Fruit fly (Drosophila melanogaster) whole organism, pupa: ENCODE measurements around the gene Notum.

ENCODE experiments used
- CG10348 ChIP-seq: fragments of 200-800 bp; sonication (Bioruptor generic); IDR thresholded peaks from 2 replicates; pipeline ENCODE4 v1.3.6; 2022; ENCODE audit warnings: missing biosample characterization, missing genetic modification characterization
- CG12605 ChIP-seq: fragments of 200-800 bp; sonication (Bioruptor generic); IDR thresholded peaks from 2 replicates; pipeline ENCODE4 v1.3.6; 2022; ENCODE audit warnings: missing biosample characterization, missing genetic modification characterization
- CG13204 ChIP-seq: fragments of 200-800 bp; sonication (Bioruptor generic); optimal IDR thresholded peaks from 2 replicates; lab custom pipeline; 2018; ENCODE audit warnings: missing biosample characterization, mild to moderate bottlenecking, missing genetic modification characterization, moderate library complexity
- CG14655 ChIP-seq: fragments of 200-800 bp; sonication (Bioruptor generic); optimal IDR thresholded peaks from 3 replicates; lab custom pipeline; 2017; ENCODE audit warnings: mild to moderate bottlenecking, missing biosample characterization, missing genetic modification reagents, missing genetic modification characterization
- CG15710 ChIP-seq: fragments of 200-800 bp; sonication (Bioruptor generic); optimal IDR thresholded peaks from 2 replicates; lab custom pipeline; 2018; ENCODE audit warnings: missing biosample characterization, mild to moderate bottlenecking, missing genetic modification characterization, moderate library complexity
- CG17806 ChIP-seq: fragments of 200-800 bp; sonication (Bioruptor generic); optimal IDR thresholded peaks from 2 replicates; lab custom pipeline; 2018; ENCODE audit warnings: missing biosample characterization, mild to moderate bottlenecking, missing genetic modification characterization, moderate library complexity
- CG32121 ChIP-seq: fragments of 200-800 bp; sonication (Bioruptor generic); IDR thresholded peaks from 2 replicates; pipeline ENCODE4 v1.3.6; 2022; ENCODE audit warnings: missing biosample characterization, missing genetic modification characterization
- CG34367 ChIP-seq: fragments of 200-800 bp; sonication (Bioruptor generic); optimal IDR thresholded peaks from 2 replicates; lab custom pipeline; 2018; ENCODE audit warnings: missing biosample characterization, mild to moderate bottlenecking, missing genetic modification characterization
- CG4496 ChIP-seq: fragments of 200-800 bp; sonication (Bioruptor generic); IDR thresholded peaks from 3 replicates; pipeline ENCODE4 v1.3.6; 2022; ENCODE audit warnings: missing biosample characterization, missing genetic modification characterization
- CG8159 ChIP-seq: fragments of 200-800 bp; sonication (Bioruptor generic); optimal IDR thresholded peaks from 3 replicates; lab custom pipeline; 2018; ENCODE audit warnings: missing biosample characterization, mild to moderate bottlenecking, missing genetic modification characterization, moderate library complexity
- CG8301 ChIP-seq: fragments of 200-800 bp; sonication (Bioruptor generic); optimal IDR thresholded peaks from 2 replicates; lab custom pipeline; 2018; ENCODE audit warnings: missing biosample characterization, mild to moderate bottlenecking, missing genetic modification characterization
- CG9948 ChIP-seq: fragments of 200-800 bp; sonication (Bioruptor generic); optimal IDR thresholded peaks from 2 replicates; lab custom pipeline; 2018; ENCODE audit warnings: missing biosample characterization, mild to moderate bottlenecking, missing genetic modification characterization, moderate library complexity
- D1 ChIP-seq: fragments of 200-800 bp; sonication (Bioruptor generic); optimal IDR thresholded peaks from 2 replicates; lab custom pipeline; 2018; ENCODE audit warnings: missing biosample characterization, mild to moderate bottlenecking, missing genetic modification characterization, moderate library complexity
- EcR ChIP-seq: fragments of 200-800 bp; sonication (Bioruptor generic); optimal IDR thresholded peaks from 3 replicates; lab custom pipeline; 2019; ENCODE audit warnings: missing biosample characterization, missing genetic modification characterization, mild to moderate bottlenecking, moderate library complexity, missing genetic modification reagents
- Ets98B ChIP-seq: fragments of 200-800 bp; sonication (Bioruptor generic); IDR thresholded peaks from 2 replicates; pipeline ENCODE4 v1.3.6; 2022; ENCODE audit warnings: missing biosample characterization, missing genetic modification characterization
- Pif1A ChIP-seq: fragments of 200-800 bp; sonication (Bioruptor generic); optimal IDR thresholded peaks from 3 replicates; lab custom pipeline; 2016; ENCODE audit warnings: missing biosample characterization, missing genetic modification characterization
- Pif1B ChIP-seq: fragments of 200-800 bp; sonication (Bioruptor generic); optimal IDR thresholded peaks from 3 replicates; lab custom pipeline; 2016; ENCODE audit warnings: missing biosample characterization, missing genetic modification characterization
- Snoo ChIP-seq: fragments of 200-800 bp; sonication (Bioruptor generic); optimal IDR thresholded peaks from 3 replicates; lab custom pipeline; 2017; ENCODE audit warnings: missing biosample characterization, mild to moderate bottlenecking, missing genetic modification characterization, inconsistent platforms
- fd96Ca ChIP-seq: fragments of 200-800 bp; sonication (Bioruptor generic); IDR thresholded peaks from 3 replicates; pipeline ENCODE4 v1.3.6; 2022; ENCODE audit warnings: missing biosample characterization, missing genetic modification characterization
- gl ChIP-seq: fragments of 200-800 bp; sonication (Bioruptor generic); optimal IDR thresholded peaks from 2 replicates; lab custom pipeline; 2018; ENCODE audit warnings: missing biosample characterization, mild to moderate bottlenecking, missing genetic modification characterization
- rn ChIP-seq: fragments of 200-800 bp; sonication (Bioruptor generic); IDR thresholded peaks from 2 replicates; pipeline ENCODE4 v1.3.6; 2022; ENCODE audit warnings: missing biosample characterization, missing genetic modification characterization

The Notum gene

DNA sequence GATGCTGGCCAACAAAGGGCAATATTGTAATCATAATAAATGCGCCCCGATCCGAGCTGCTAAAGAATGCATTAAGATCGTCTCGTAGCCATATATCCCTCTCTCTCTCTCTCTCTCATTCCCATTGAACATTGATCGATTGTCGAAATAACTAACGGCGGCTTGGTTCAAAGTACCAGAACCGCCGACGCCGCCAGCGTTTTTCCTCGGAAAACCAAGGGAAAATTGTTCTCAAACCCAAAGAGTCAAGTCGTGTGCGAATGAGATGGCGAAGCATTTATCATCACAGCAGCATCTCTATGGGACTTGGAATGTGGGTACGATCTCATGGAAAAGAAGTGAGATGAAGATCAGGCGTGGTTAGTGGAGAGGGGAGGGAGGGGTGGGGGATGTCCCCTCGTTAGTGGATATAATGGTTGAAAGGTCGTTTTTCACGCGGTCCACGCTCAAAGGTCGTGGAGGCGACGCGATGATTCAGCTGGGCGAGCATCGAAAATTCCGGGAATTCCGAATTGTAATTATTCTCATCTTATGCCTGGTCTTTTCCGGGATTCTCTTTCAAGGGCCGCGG, 20.6 kb downstream of the Notum start:
- no peak for TF ChIP-seq CG34367 (tag; lab: Kevin White, UChicago)
- TF ChIP-seq Ets98B (GFP tag; lab: Robert Waterston, UW), result no peak
- TF ChIP-seq EcR, result no peak
- no peak for TF ChIP-seq CG14655
- TF ChIP-seq CG13204 (GFP tag; lab: Kevin White, UChicago), result no peak
- no peak for TF ChIP-seq Pif1B (GFP tag; lab: Kevin White, UChicago)
- no peak for TF ChIP-seq Pif1A (GFP tag; lab: Kevin White, UChicago)
- no peak for TF ChIP-seq CG4496 (GFP tag; lab: Robert Waterston, UW)
- no peak for TF ChIP-seq CG15710 (tag; lab: Kevin White, UChicago)
- no peak for TF ChIP-seq Snoo (tag; lab: Kevin White, UChicago)
- no peak for TF ChIP-seq rn
- no peak for TF ChIP-seq CG9948
- no peak for TF ChIP-seq D1 (tag; lab: Kevin White, UChicago)
- TF ChIP-seq fd96Ca (GFP tag; lab: Robert Waterston, UW), result no peak

DNA sequence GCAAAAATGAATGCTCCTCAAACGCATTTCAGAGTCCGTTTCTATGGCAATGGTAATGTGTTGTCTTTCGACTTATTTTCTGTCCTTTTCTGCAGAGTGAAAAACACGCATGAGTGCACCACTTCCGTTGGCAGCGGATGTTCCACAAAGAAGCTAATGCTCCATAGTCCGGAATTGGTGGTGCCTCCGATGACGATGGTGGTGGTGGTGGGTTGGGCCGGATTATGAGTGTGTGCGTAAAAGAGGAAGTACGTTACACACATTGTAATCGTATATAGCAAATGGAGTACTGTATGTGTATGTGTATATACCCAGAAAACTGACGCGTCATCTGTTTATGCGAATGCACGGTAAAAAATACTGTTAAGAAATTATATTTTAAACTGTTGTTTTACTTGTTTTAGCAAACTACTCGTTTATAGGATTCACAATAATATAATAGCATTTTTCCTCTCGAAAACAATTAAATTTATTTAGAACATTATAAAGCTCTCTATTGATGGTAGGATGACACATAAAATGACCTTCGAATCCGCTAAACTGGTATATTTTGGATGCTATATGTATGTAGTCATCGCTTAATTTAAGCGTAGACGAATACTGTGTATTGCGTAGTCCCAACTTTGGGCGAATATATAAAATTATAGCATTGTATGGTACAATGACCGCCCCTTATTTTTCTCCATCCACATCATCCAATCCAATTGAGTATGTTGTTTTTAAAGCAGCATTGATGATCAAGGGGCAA, 22.0 kb downstream of the Notum start:
- TF ChIP-seq CG12605 (GFP tag; lab: Robert Waterston, UW) (peak; percentile 11; the same call in 1 of the 2 replicates), CG14655 (no peak), EcR (no peak), CG34367 (tag; lab: Kevin White, UChicago) (no peak), CG4496 (GFP tag; lab: Robert Waterston, UW) (peak; percentile 33; the same call in 2 of the 3 replicates), fd96Ca (GFP tag; lab: Robert Waterston, UW) (peak; percentile 39; the same call in 1 of the 3 replicates), CG17806 (tag; lab: Kevin White, UChicago) (peak; percentile 44), CG9948 (no peak), gl (tag; lab: Kevin White, UChicago) (peak; percentile 41), Pif1A (GFP tag; lab: Kevin White, UChicago) (no peak), CG32121 (GFP tag; lab: Robert Waterston, UW) (peak; percentile 34), CG8159 (tag; lab: Kevin White, UChicago) (peak; percentile 66), Pif1B (GFP tag; lab: Kevin White, UChicago) (no peak), D1 (tag; lab: Kevin White, UChicago) (no peak), CG10348 (GFP tag; lab: Robert Waterston, UW) (no peak), Ets98B (GFP tag; lab: Robert Waterston, UW) (peak; percentile 12; the same call in 1 of the 2 replicates), CG8301 (tag; lab: Kevin White, UChicago) (no peak), rn (no peak), Snoo (tag; lab: Kevin White, UChicago) (no peak), CG15710 (tag; lab: Kevin White, UChicago) (peak; percentile 25), CG13204 (GFP tag; lab: Kevin White, UChicago) (no peak)

DNA sequence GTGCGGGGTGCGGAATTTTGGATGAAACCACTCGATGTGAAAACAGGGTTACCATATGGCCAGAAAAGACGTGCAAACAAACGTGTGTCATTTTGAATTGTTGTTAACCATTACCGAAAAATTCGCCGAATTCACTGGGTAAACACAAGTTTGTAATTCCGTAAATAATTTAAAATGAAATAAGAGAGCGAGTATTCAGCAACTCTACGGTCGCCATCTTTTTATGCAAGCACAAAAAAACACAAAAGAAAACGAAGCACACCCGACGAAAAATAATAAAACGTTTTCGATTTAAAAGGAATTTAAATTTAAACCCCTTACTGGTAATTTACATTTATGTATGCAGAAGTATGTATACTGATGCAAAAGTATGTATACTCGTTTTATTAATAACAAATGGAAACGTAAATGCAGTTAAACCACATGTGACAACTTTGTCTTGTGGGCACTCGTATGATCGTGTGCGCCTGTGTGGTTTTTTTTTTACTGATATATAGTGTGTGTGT, 22.6 kb downstream of the Notum start:
- TF ChIP-seq Pif1A (GFP tag; lab: Kevin White, UChicago), result peak; percentile 97
- TF ChIP-seq fd96Ca (GFP tag; lab: Robert Waterston, UW), result peak; percentile 94
- peak; percentile 96 for TF ChIP-seq Ets98B (GFP tag; lab: Robert Waterston, UW)
- TF ChIP-seq gl (tag; lab: Kevin White, UChicago), result peak; percentile 92
- peak; percentile 94 for TF ChIP-seq CG8159 (tag; lab: Kevin White, UChicago)
- TF ChIP-seq CG15710 (tag; lab: Kevin White, UChicago), result peak; percentile 95
- TF ChIP-seq CG4496 (GFP tag; lab: Robert Waterston, UW), result peak; percentile 97
- TF ChIP-seq rn, result peak; percentile 84
- TF ChIP-seq CG14655, result peak; percentile 91
- peak; percentile 64 for TF ChIP-seq CG13204 (GFP tag; lab: Kevin White, UChicago)
- peak; percentile 95 for TF ChIP-seq Pif1B (GFP tag; lab: Kevin White, UChicago)
- peak; percentile 94 for TF ChIP-seq CG17806 (tag; lab: Kevin White, UChicago)
- peak; percentile 95 for TF ChIP-seq CG34367 (tag; lab: Kevin White, UChicago)
- peak; percentile 97 for TF ChIP-seq CG12605 (GFP tag; lab: Robert Waterston, UW)
- TF ChIP-seq D1 (tag; lab: Kevin White, UChicago), result peak; percentile 81
- TF ChIP-seq CG32121 (GFP tag; lab: Robert Waterston, UW), result peak; percentile 96
- TF ChIP-seq EcR, result peak; percentile 19
- TF ChIP-seq CG10348 (GFP tag; lab: Robert Waterston, UW), result peak; percentile 60
- peak; percentile 94 for TF ChIP-seq CG8301 (tag; lab: Kevin White, UChicago)
- TF ChIP-seq Snoo (tag; lab: Kevin White, UChicago), result peak; percentile 80
- TF ChIP-seq CG9948, result peak; percentile 91

DNA sequence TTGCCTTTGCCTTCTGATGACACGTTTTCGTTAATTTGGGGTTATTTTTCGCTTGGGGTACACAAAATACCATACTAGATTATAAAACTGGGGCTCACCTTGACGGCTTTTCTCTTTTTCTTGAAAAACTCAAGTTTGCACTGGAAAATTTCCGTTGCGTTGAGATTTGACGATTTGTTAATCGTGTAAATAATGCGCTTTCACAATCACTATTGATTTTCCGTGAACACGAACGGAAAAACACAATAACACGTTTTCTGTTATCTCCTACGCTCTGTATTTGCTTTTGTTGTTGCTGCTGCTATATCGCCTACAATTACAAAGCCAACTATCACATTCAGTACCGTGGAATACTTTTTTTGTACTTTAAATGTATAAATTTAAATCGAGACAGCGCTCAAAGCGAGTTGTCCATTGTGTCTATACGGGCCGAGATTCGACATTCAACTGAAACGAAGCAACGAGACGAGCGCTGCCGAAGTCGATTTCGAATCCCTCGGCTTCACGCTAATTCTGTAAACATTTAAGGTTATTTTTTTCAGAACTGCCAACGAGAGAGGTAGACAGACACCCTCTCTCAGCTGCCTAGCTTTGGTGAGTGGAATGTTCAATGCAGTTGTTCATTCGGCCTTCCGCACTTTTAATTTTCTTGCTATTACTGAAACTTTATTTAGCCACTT, 23.2 kb downstream of the Notum start:
- TF ChIP-seq CG34367 (tag; lab: Kevin White, UChicago), result no peak
- TF ChIP-seq gl (tag; lab: Kevin White, UChicago), result no peak
- TF ChIP-seq CG12605 (GFP tag; lab: Robert Waterston, UW), result peak; percentile 68
- TF ChIP-seq rn, result no peak
- TF ChIP-seq Pif1A (GFP tag; lab: Kevin White, UChicago), result no peak
- peak; percentile 40; the same call in 2 of the 3 replicates for TF ChIP-seq fd96Ca (GFP tag; lab: Robert Waterston, UW)
- TF ChIP-seq Pif1B (GFP tag; lab: Kevin White, UChicago), result peak; percentile 61
- no peak for TF ChIP-seq EcR
- no peak for TF ChIP-seq CG9948
- peak; percentile 41 for TF ChIP-seq CG13204 (GFP tag; lab: Kevin White, UChicago)
- peak; percentile 63; the same call in 2 of the 3 replicates for TF ChIP-seq CG4496 (GFP tag; lab: Robert Waterston, UW)
- TF ChIP-seq CG15710 (tag; lab: Kevin White, UChicago), result no peak
- TF ChIP-seq CG17806 (tag; lab: Kevin White, UChicago), result peak; percentile 3
- TF ChIP-seq Snoo (tag; lab: Kevin White, UChicago), result peak; percentile 1
- TF ChIP-seq CG10348 (GFP tag; lab: Robert Waterston, UW), result no peak
- no peak for TF ChIP-seq CG8301 (tag; lab: Kevin White, UChicago)
- TF ChIP-seq CG8159 (tag; lab: Kevin White, UChicago), result no peak
- no peak for TF ChIP-seq D1 (tag; lab: Kevin White, UChicago)
- peak; percentile 12 for TF ChIP-seq CG14655
- TF ChIP-seq Ets98B (GFP tag; lab: Robert Waterston, UW), result peak; percentile 48; the same call in 1 of the 2 replicates
- peak; percentile 31; the same call in 1 of the 2 replicates for TF ChIP-seq CG32121 (GFP tag; lab: Robert Waterston, UW)
